Fruit fly (Drosophila melanogaster) whole organism, embryonic: ENCODE data around the gene Prx5.

Source experiments
- Aef1 ChIP-seq: fragments of 200-800 bp; sonication (Bioruptor generic); IDR thresholded peaks from 3 replicates; pipeline ENCODE4 v1.3.6; 2022; ENCODE audit warnings: missing biosample characterization, missing genetic modification characterization
- Antp ChIP-seq: fragments of 200-800 bp; sonication (Bioruptor generic); optimal IDR thresholded peaks from 3 replicates; lab custom pipeline; 2016; ENCODE audit warnings: missing biosample characterization, missing genetic modification characterization
- Bteb2 ChIP-seq: fragments of 200-800 bp; sonication (Bioruptor generic); optimal IDR thresholded peaks from 2 replicates; lab custom pipeline; 2016; ENCODE audit warnings: missing biosample characterization, missing genetic modification characterization
- CG10274 ChIP-seq: fragments of 200-800 bp; sonication (Bioruptor generic); optimal IDR thresholded peaks from 3 replicates; lab custom pipeline; 2017; ENCODE audit warnings: missing biosample characterization, mild to moderate bottlenecking, missing genetic modification characterization
- CG11398 ChIP-seq: fragments of 200-800 bp; sonication (Bioruptor generic); optimal IDR thresholded peaks from 2 replicates; lab custom pipeline; 2016; ENCODE audit warnings: missing biosample characterization, missing genetic modification characterization
- CG12155 ChIP-seq: fragments of 200-800 bp; sonication (Bioruptor generic); optimal IDR thresholded peaks from 3 replicates; lab custom pipeline; 2016; ENCODE audit warnings: missing biosample characterization, missing genetic modification characterization
- CG12236 ChIP-seq: fragments of 200-800 bp; sonication (Bioruptor generic); optimal IDR thresholded peaks from 2 replicates; lab custom pipeline; 2016; ENCODE audit warnings: missing biosample characterization, missing genetic modification characterization
- CG12769 ChIP-seq: fragments of 200-800 bp; sonication (Bioruptor generic); optimal IDR thresholded peaks from 2 replicates; lab custom pipeline; 2019; ENCODE audit warnings: missing biosample characterization, mild to moderate bottlenecking, missing genetic modification characterization, moderate library complexity
- CG12942 ChIP-seq: fragments of 200-800 bp; sonication (Bioruptor generic); optimal IDR thresholded peaks from 3 replicates; lab custom pipeline; 2016; ENCODE audit warnings: missing biosample characterization, missing genetic modification characterization
- CG13894 ChIP-seq: fragments of 200-800 bp; sonication (Bioruptor generic); optimal IDR thresholded peaks from 3 replicates; lab custom pipeline; 2018; ENCODE audit warnings: missing biosample characterization, mild to moderate bottlenecking, missing genetic modification characterization, moderate library complexity
- CG14014 ChIP-seq: fragments of 200-800 bp; sonication (Bioruptor generic); IDR thresholded peaks from 2 replicates; pipeline ENCODE4 v1.3.6; 2022; ENCODE audit warnings: missing biosample characterization, missing genetic modification characterization
- CG1602 ChIP-seq: fragments of 200-800 bp; sonication (Bioruptor generic); optimal IDR thresholded peaks from 3 replicates; lab custom pipeline; 2016; ENCODE audit warnings: missing biosample characterization, missing genetic modification characterization
- CG18599 ChIP-seq: fragments of 200-800 bp; sonication (Bioruptor generic); optimal IDR thresholded peaks from 3 replicates; lab custom pipeline; 2017; ENCODE audit warnings: missing biosample characterization, missing genetic modification characterization, mild to moderate bottlenecking, moderate library complexity, missing genetic modification reagents
- CG2889 ChIP-seq: fragments of 200-800 bp; sonication (Bioruptor generic); IDR thresholded peaks from 3 replicates; pipeline ENCODE4 v1.3.6; 2022; ENCODE audit warnings: missing biosample characterization, missing genetic modification characterization
- CG3726 ChIP-seq: fragments of 200-800 bp; sonication (Bioruptor generic); IDR thresholded peaks from 3 replicates; pipeline ENCODE4, ENCODE4 v1.3.6; 2022; ENCODE audit warnings: missing biosample characterization, missing genetic modification characterization
- CG3847 ChIP-seq: fragments of 200-800 bp; sonication (Bioruptor generic); IDR thresholded peaks from 2 replicates; pipeline ENCODE4 v1.3.6; 2022; ENCODE audit warnings: missing biosample characterization, missing genetic modification characterization
- CG4328 ChIP-seq: fragments of 200-800 bp; sonication (Bioruptor generic); optimal IDR thresholded peaks from 3 replicates; lab custom pipeline; 2017; ENCODE audit warnings: missing biosample characterization, missing genetic modification reagents, missing genetic modification characterization
- CG4360 ChIP-seq: fragments of 200-800 bp; sonication (Bioruptor generic); IDR thresholded peaks from 2 replicates; pipeline ENCODE4 v1.3.6; 2022; ENCODE audit warnings: missing biosample characterization, missing genetic modification characterization
- CG4707 ChIP-seq: fragments of 200-800 bp; sonication (Bioruptor generic); optimal IDR thresholded peaks from 2 replicates; lab custom pipeline; 2018; ENCODE audit warnings: missing biosample characterization, mild to moderate bottlenecking, missing genetic modification characterization, moderate library complexity
- CG7745 ChIP-seq: fragments of 200-800 bp; sonication (Bioruptor generic); optimal IDR thresholded peaks from 2 replicates; lab custom pipeline; 2018; ENCODE audit warnings: missing biosample characterization, mild to moderate bottlenecking, missing genetic modification characterization, moderate library complexity
- CG8924 ChIP-seq: fragments of 200-800 bp; optimal IDR thresholded peaks from 3 replicates; lab custom pipeline; 2019; ENCODE audit warnings: missing biosample characterization, mild to moderate bottlenecking, missing genetic modification characterization, moderate library complexity
- CG9817 ChIP-seq: fragments of 200-800 bp; sonication (Bioruptor generic); optimal IDR thresholded peaks from 2 replicates; lab custom pipeline; 2018; ENCODE audit warnings: missing biosample characterization, mild to moderate bottlenecking, missing genetic modification characterization, moderate library complexity
- CHES-1-like ChIP-seq: fragments of 200-800 bp; sonication (Bioruptor generic); optimal IDR thresholded peaks from 2 replicates; lab custom pipeline; 2016; ENCODE audit warnings: missing biosample characterization, missing genetic modification characterization
- CoRest ChIP-seq: fragments of 200-800 bp; sonication (Bioruptor generic); optimal IDR thresholded peaks from 3 replicates; lab custom pipeline; 2018; ENCODE audit warnings: missing biosample characterization, mild to moderate bottlenecking, missing genetic modification characterization, moderate library complexity
- Dek ChIP-seq: fragments of 200-800 bp; sonication (Bioruptor generic); optimal IDR thresholded peaks from 3 replicates; lab custom pipeline; 2019; ENCODE audit warnings: missing biosample characterization, mild to moderate bottlenecking, missing genetic modification characterization, moderate library complexity
- Gug ChIP-seq: fragments of 200-800 bp; sonication (Bioruptor generic); IDR thresholded peaks from 4 replicates; pipeline ENCODE4 v1.3.6; 2022; ENCODE audit warnings: missing biosample characterization, missing genetic modification characterization
- HHEX ChIP-seq: fragments of 200-800 bp; sonication (Bioruptor generic); optimal IDR thresholded peaks from 3 replicates; lab custom pipeline; 2017; ENCODE audit warnings: missing biosample characterization, mild to moderate bottlenecking, missing genetic modification characterization, missing genetic modification reagents
- HLH54F ChIP-seq: fragments of 200-800 bp; sonication (Bioruptor generic); optimal IDR thresholded peaks from 3 replicates; lab custom pipeline; 2016; ENCODE audit warnings: missing biosample characterization, missing genetic modification characterization
- Hmr ChIP-seq: fragments of 200-800 bp; sonication (Bioruptor generic); optimal IDR thresholded peaks from 3 replicates; lab custom pipeline; 2017; ENCODE audit warnings: mild to moderate bottlenecking, missing biosample characterization, missing genetic modification reagents, missing genetic modification characterization
- Neu2 ChIP-seq: fragments of 200-800 bp; sonication (Bioruptor generic); optimal IDR thresholded peaks from 3 replicates; lab custom pipeline; 2016; ENCODE audit warnings: missing biosample characterization, missing genetic modification characterization, borderline replicate concordance
- Sox100B ChIP-seq: fragments of 200-800 bp; sonication (Bioruptor generic); optimal IDR thresholded peaks from 3 replicates; lab custom pipeline; 2018; ENCODE audit warnings: missing biosample characterization, mild to moderate bottlenecking, missing genetic modification characterization
- al ChIP-seq: fragments of 200-800 bp; sonication (Bioruptor generic); IDR thresholded peaks from 2 replicates; pipeline ENCODE4 v1.3.6; 2022; ENCODE audit warnings: missing biosample characterization, missing genetic modification characterization
- amos ChIP-seq: fragments of 200-800 bp; sonication (Bioruptor generic); IDR thresholded peaks from 2 replicates; pipeline ENCODE4 v1.3.6; 2022; ENCODE audit warnings: missing biosample characterization, missing genetic modification characterization; ENCODE audit not compliant: partially characterized antibody
- ase ChIP-seq: fragments of 200-800 bp; sonication (Bioruptor generic); IDR thresholded peaks from 3 replicates; pipeline ENCODE4 v1.3.6; 2022; ENCODE audit warnings: missing biosample characterization, missing genetic modification characterization
- crc ChIP-seq: fragments of 200-800 bp; sonication (Bioruptor generic); optimal IDR thresholded peaks from 2 replicates; lab custom pipeline; 2016; ENCODE audit warnings: missing biosample characterization, missing genetic modification characterization
- ems ChIP-seq: fragments of 200-800 bp; sonication (Bioruptor generic); optimal IDR thresholded peaks from 3 replicates; lab custom pipeline; 2016; ENCODE audit warnings: missing biosample characterization, missing genetic modification characterization
- esg ChIP-seq: fragments of 200-800 bp; sonication (Bioruptor generic); conservative IDR thresholded peaks from 2 replicates; pipeline ENCODE4 v1.3.6; 2022; ENCODE audit warnings: missing biosample characterization, missing genetic modification characterization
- gt ChIP-seq: fragments of 200-800 bp; sonication (Bioruptor generic); IDR thresholded peaks from 2 replicates; pipeline ENCODE4 v1.3.6; 2022; ENCODE audit warnings: missing biosample characterization, missing genetic modification characterization
- insv ChIP-seq, 2 experiments: fragments of 200-800 bp; sonication (Bioruptor generic); optimal IDR thresholded peaks; 3 replicates each; lab custom pipeline; 2016 to 2018; ENCODE audit warnings: missing biosample characterization in 2 of 2, missing genetic modification characterization in 2 of 2
- maf-S ChIP-seq: fragments of 200-800 bp; sonication (Bioruptor generic); optimal IDR thresholded peaks from 2 replicates; lab custom pipeline; 2016; ENCODE audit warnings: missing biosample characterization, missing genetic modification characterization
- mld ChIP-seq: fragments of 200-800 bp; sonication (Bioruptor generic); IDR thresholded peaks from 3 replicates; pipeline ENCODE4 v1.3.6; 2022; ENCODE audit warnings: missing biosample characterization, missing genetic modification characterization; ENCODE audit not compliant: partially characterized antibody
- nau ChIP-seq: fragments of 200-800 bp; sonication (Bioruptor generic); optimal IDR thresholded peaks from 3 replicates; lab custom pipeline; 2017; ENCODE audit warnings: missing biosample characterization, mild to moderate bottlenecking, missing genetic modification characterization, missing genetic modification reagents
- nmo ChIP-seq: fragments of 200-800 bp; sonication (Bioruptor generic); optimal IDR thresholded peaks from 2 replicates; lab custom pipeline; 2018; ENCODE audit warnings: missing biosample characterization, mild to moderate bottlenecking, missing genetic modification characterization, moderate library complexity
- pb ChIP-seq: fragments of 200-800 bp; sonication (Bioruptor generic); optimal IDR thresholded peaks from 3 replicates; lab custom pipeline; 2016; ENCODE audit warnings: missing biosample characterization, missing genetic modification characterization
- schlank ChIP-seq: fragments of 200-800 bp; sonication (Bioruptor generic); optimal IDR thresholded peaks from 2 replicates; lab custom pipeline; 2018; ENCODE audit warnings: missing biosample characterization, mild to moderate bottlenecking, missing genetic modification characterization
- sob ChIP-seq: fragments of 200-800 bp; sonication (Bioruptor generic); IDR thresholded peaks from 2 replicates; pipeline ENCODE4 v1.3.6; 2022; ENCODE audit warnings: missing biosample characterization, missing genetic modification characterization
- ssp ChIP-seq: fragments of 200-800 bp; sonication (Bioruptor generic); IDR thresholded peaks from 2 replicates; pipeline ENCODE4 v1.3.6; 2022; ENCODE audit warnings: missing biosample characterization, missing genetic modification characterization
- tx ChIP-seq: fragments of 200-800 bp; sonication (Bioruptor generic); optimal IDR thresholded peaks from 2 replicates; lab custom pipeline; 2016; ENCODE audit warnings: missing biosample characterization, missing genetic modification characterization
- z ChIP-seq: fragments of 200-800 bp; sonication (Bioruptor generic); IDR thresholded peaks from 3 replicates; pipeline ENCODE4 v1.3.6; 2022; ENCODE audit warnings: missing biosample characterization, missing genetic modification characterization

Prx5 gene

DNA sequence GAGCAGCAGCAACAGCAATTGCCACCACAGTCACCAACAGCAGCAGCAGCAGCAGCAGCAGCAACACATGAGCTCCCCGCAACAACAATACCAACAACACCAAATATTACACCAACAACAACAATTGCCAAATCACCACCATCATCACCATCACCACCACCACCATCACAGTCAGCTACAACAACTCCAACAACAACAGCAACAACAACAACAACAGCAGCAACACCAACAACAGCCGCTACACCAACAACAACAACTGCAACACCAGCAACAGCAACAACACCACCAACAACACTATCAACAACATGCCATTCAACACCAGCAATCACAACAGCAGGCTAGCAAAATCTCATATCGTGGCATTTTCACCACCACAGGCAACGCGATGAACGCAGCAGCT, 36.4 kb downstream of the Prx5 start:
- TF ChIP-seq CG3726 (GFP tag; lab: Robert Waterston, UW), result no peak
- 0 out of 3 replicates have a peak, but pooled peaks have one; percentile 29 for TF ChIP-seq mld (GFP tag; lab: Robert Waterston, UW)
- no peak for TF ChIP-seq CG12942 (GFP tag; lab: Kevin White, UChicago)
- no peak for TF ChIP-seq Dek (tag; lab: Kevin White, UChicago)
- no peak for TF ChIP-seq al (GFP tag; lab: Robert Waterston, UW)
- no peak for TF ChIP-seq ems (GFP tag; lab: Kevin White, UChicago)
- no peak for TF ChIP-seq Bteb2 (GFP tag; lab: Kevin White, UChicago)
- TF ChIP-seq CoRest, result no peak
- TF ChIP-seq HHEX (GFP tag; lab: Kevin White, UChicago), result no peak
- peak; percentile 86 for TF ChIP-seq CG4360 (GFP tag; lab: Robert Waterston, UW)
- TF ChIP-seq CG11398 (GFP tag; lab: Kevin White, UChicago), result no peak
- no peak for TF ChIP-seq CG4707
- no peak for TF ChIP-seq CG7745 (tag; lab: Kevin White, UChicago)
- TF ChIP-seq CG8924 (tag; lab: Kevin White, UChicago), result no peak
- no peak for TF ChIP-seq maf-S (GFP tag; lab: Kevin White, UChicago)
- no peak for TF ChIP-seq nmo
- no peak for TF ChIP-seq schlank (tag; lab: Kevin White, UChicago)
- no peak for TF ChIP-seq CG18599 (GFP tag; lab: Kevin White, UChicago)

DNA sequence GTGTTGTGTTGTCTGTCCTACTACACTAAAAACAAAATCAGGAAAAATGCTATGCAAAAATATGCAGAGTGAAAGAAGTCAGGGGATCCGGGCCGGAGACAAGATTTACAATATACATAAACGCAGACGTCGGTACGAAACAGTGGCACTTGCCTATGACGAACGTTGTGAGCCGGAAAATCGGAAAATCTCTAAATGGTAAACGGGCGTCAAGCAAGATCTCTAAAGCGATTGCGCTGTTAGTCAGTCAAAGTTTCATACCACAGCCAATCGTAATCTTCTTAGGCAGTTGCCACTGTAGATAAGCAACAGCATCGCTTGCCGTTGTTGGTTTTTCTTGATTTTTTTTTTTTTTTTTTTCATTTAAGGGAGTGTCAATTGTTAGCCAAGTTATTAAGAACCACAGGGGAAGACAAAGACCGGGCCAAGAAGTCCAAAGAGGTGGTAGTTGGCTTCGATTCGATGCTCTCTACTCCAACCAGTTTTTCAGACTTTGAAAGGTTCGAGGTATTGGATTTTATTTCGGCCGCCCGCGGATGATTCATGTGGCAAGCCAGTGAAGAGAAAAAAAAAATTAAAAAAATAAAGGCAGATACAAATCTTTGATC, 41.9 kb downstream of the Prx5 start:
- TF ChIP-seq z (GFP tag; lab: Robert Waterston, UW) (peak; percentile 60; the same call in 1 of the 3 replicates), CG10274 (GFP tag; lab: Kevin White, UChicago) (peak; percentile 68), sob (GFP tag; lab: Robert Waterston, UW) (peak; percentile 90), insv (GFP tag; optimal IDR thresholded peaks at IDR 0.05; lab: Kevin White, UChicago) (no peak), CG4328 (GFP tag; lab: Kevin White, UChicago) (peak; percentile 67), pb (peak; percentile 74), nau (GFP tag; lab: Kevin White, UChicago) (peak; percentile 41), CG12155 (GFP tag; lab: Kevin White, UChicago) (peak; percentile 69), HLH54F (GFP tag; lab: Kevin White, UChicago) (peak; percentile 68), CG12236 (GFP tag; lab: Kevin White, UChicago) (peak; percentile 41), ase (GFP tag; lab: Robert Waterston, UW) (peak; percentile 90), Gug (GFP tag; lab: Robert Waterston, UW) (peak; percentile 97), gt (GFP tag; lab: Robert Waterston, UW) (peak; percentile 82), Neu2 (GFP tag; lab: Kevin White, UChicago) (peak; percentile 49), CG8924 (tag; lab: Kevin White, UChicago) (peak; percentile 59), Hmr (peak; percentile 47), Sox100B (peak; percentile 29), CG14014 (peak; percentile 83), Aef1 (GFP tag; lab: Robert Waterston, UW) (peak; percentile 88), CG3847 (GFP tag; lab: Robert Waterston, UW) (peak; percentile 72), CHES-1-like (peak; percentile 60), tx (GFP tag; lab: Kevin White, UChicago) (peak; percentile 53), CG2889 (GFP tag; lab: Robert Waterston, UW) (peak; percentile 86), CG9817 (peak; percentile 74), CG12942 (GFP tag; lab: Kevin White, UChicago) (peak; percentile 68), ssp (GFP tag; lab: Robert Waterston, UW) (peak; percentile 87), crc (peak; percentile 61), CG12769 (tag; lab: Kevin White, UChicago) (peak; percentile 62), amos (GFP tag; lab: Robert Waterston, UW) (no peak), CG1602 (GFP tag; lab: Kevin White, UChicago) (peak; percentile 61), esg (peak; percentile 84), Antp (peak; percentile 95), CG13894 (tag; lab: Kevin White, UChicago) (no peak)
